Worm (Caenorhabditis elegans) whole organism, L1 larva: ENCODE results near the gene K08D8.2.

Experiments
- ceh-90 ChIP-seq: sonication (generic microtip); optimal IDR thresholded peaks from 2 replicates; lab custom pipeline; 2016; ENCODE audit warnings: missing genetic modification characterization, missing compliant biosample characterization
- elt-3 ChIP-seq, 6 experiments: fragments of 150-350 bp in 1 of 6; sonication (generic microtip); optimal IDR thresholded peaks; 2 replicates each; lab custom pipeline; 2017 to 2018; ENCODE audit warnings: missing biosample characterization in 6 of 6, missing genetic modification characterization in 6 of 6, inconsistent platforms in 1 of 6
- nhr-77 ChIP-seq: fragments of 150-350 bp; optimal IDR thresholded peaks from 2 replicates; lab custom pipeline; 2014; ENCODE audit warnings: missing biosample characterization, missing genetic modification characterization
- pax-3 ChIP-seq: fragments of 200-800 bp; sonication (Bioruptor generic); optimal IDR thresholded peaks from 2 replicates; lab custom pipeline; 2018; ENCODE audit warnings: mild to moderate bottlenecking, missing genetic modification characterization, moderate library complexity, missing compliant biosample characterization

DNA sequence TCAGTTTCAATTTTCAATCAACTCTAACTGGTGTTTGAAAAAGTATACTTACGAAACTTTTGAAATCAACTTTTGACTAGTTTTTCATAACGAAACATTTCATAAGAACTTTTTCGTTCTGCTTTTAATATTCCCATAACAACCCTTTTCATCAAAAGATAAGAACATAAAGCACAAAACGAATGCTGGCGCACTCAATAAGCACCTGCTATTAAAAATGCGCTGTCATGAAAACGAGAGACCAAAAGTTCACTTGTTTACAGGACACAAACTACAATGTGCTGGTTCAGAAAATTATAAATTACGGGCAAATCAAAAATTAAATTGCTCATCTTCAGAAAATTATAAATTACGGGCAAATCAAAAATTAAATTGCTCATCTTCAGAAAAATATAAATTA lies 11.8 kb upstream of the K08D8.2 start:
- TF ChIP-seq pax-3 (tag; lab: Kevin White, UChicago) (no peak), ceh-90 (no peak), nhr-77 (tag; lab: Kevin White, UChicago) (no peak), elt-3 (tag; optimal IDR thresholded peaks at IDR 0.05; lab: Kevin White, UChicago) (no peak)
